Worm (Caenorhabditis elegans) whole organism, early embryonic: Measurements from ENCODE around the gene W01C9.2.

Source experiments
- B0310.2 ChIP-seq: sonication (generic microtip); optimal IDR thresholded peaks from 2 replicates; lab custom pipeline; 2016; ENCODE audit warnings: mild to moderate bottlenecking, missing genetic modification characterization, missing compliant biosample characterization
- aly-1 ChIP-seq: sonication (generic microtip); optimal IDR thresholded peaks from 2 replicates; lab custom pipeline; 2016; ENCODE audit warnings: missing genetic modification characterization, missing compliant biosample characterization
- ama-1 ChIP-seq: fragments of 150-350 bp; optimal IDR thresholded peaks from 2 replicates; lab custom pipeline; 2014
- ceh-13 ChIP-seq: fragments of 200-800 bp; sonication (Bioruptor generic); optimal IDR thresholded peaks from 2 replicates; lab custom pipeline; 2018; ENCODE audit warnings: mild to moderate bottlenecking, missing genetic modification characterization, missing compliant biosample characterization
- ceh-36 ChIP-seq: sonication (generic microtip); optimal IDR thresholded peaks from 2 replicates; lab custom pipeline; 2016; ENCODE audit warnings: missing genetic modification characterization, inconsistent platforms, missing compliant biosample characterization
- flt-1 ChIP-seq: fragments of 200-800 bp; sonication (Bioruptor generic); IDR thresholded peaks from 2 replicates; pipeline ENCODE4 v1.3.6; 2022; ENCODE audit warnings: missing genetic modification characterization, missing compliant biosample characterization
- hnd-1 ChIP-seq: sonication (generic microtip); optimal IDR thresholded peaks from 2 replicates; lab custom pipeline; 2016; ENCODE audit warnings: missing genetic modification characterization, missing compliant biosample characterization
- pes-1 ChIP-seq: fragments of 200-800 bp; sonication (Bioruptor generic); IDR thresholded peaks from 2 replicates; pipeline ENCODE4 v1.3.6; 2022; ENCODE audit warnings: missing genetic modification reagents, missing genetic modification characterization, missing compliant biosample characterization
- scrt-1 ChIP-seq: fragments of 200-800 bp; sonication (Bioruptor generic); IDR thresholded peaks from 2 replicates; pipeline ENCODE4 v1.3.6; 2022; ENCODE audit warnings: missing genetic modification characterization, missing compliant biosample characterization
- tbx-37 ChIP-seq: fragments of 200-800 bp; sonication (Bioruptor generic); conservative IDR thresholded peaks from 2 replicates; pipeline ENCODE4 v1.3.6; 2022; ENCODE audit warnings: missing genetic modification reagents, missing genetic modification characterization, missing compliant biosample characterization

ce11 chrII:8540412-8540811, 4.3 kb downstream of the W01C9.2 start, which contains the start of gene pqn-73:
- no peak for TF ChIP-seq pes-1 (GFP tag; lab: Robert Waterston, UW)
- TF ChIP-seq aly-1: no peak
- no peak for TF ChIP-seq ama-1 (lab: Kevin White, UChicago)
- TF ChIP-seq ceh-36: no peak
- no peak for TF ChIP-seq hnd-1
- no peak for TF ChIP-seq B0310.2 (tag; lab: Kevin White, UChicago)
- TF ChIP-seq ceh-13 (GFP tag; lab: Kevin White, UChicago): no peak
- TF ChIP-seq tbx-37: no peak
- TF ChIP-seq scrt-1 (GFP tag; lab: Robert Waterston, UW): no peak
- no peak for TF ChIP-seq flt-1
